Worm (Caenorhabditis elegans) whole organism, L2 larva: ENCODE results near the gene M199.136.

ENCODE experiments used
- C34F6.9 ChIP-seq: fragments of 150-350 bp; optimal IDR thresholded peaks from 2 replicates; lab custom pipeline; 2014; ENCODE audit warnings: missing biosample characterization, missing genetic modification characterization
- F13H6.1 ChIP-seq: sonication (generic microtip); optimal IDR thresholded peaks from 2 replicates; lab custom pipeline; 2016; ENCODE audit warnings: missing genetic modification characterization, missing compliant biosample characterization
- R02D3.7 ChIP-seq: fragments of 150-350 bp; optimal IDR thresholded peaks from 2 replicates; lab custom pipeline; 2014; ENCODE audit warnings: missing biosample characterization, missing genetic modification characterization
- Y55F3AM.14 ChIP-seq: fragments of 200-800 bp; sonication (Bioruptor generic); optimal IDR thresholded peaks from 2 replicates; lab custom pipeline; 2018; ENCODE audit warnings: mild to moderate bottlenecking, missing genetic modification characterization, missing compliant biosample characterization
- ZK546.5 ChIP-seq: sonication (generic microtip); optimal IDR thresholded peaks from 2 replicates; lab custom pipeline; 2017; ENCODE audit warnings: missing biosample characterization, missing genetic modification characterization
- alr-1 ChIP-seq: fragments of 150-350 bp; optimal IDR thresholded peaks from 2 replicates; lab custom pipeline; 2014; ENCODE audit warnings: missing biosample characterization, missing genetic modification characterization
- ama-1 ChIP-seq: fragments of 150-350 bp; optimal IDR thresholded peaks from 2 replicates; lab custom pipeline; 2018; ENCODE audit warnings: inconsistent platforms
- blmp-1 ChIP-seq: sonication (generic microtip); optimal IDR thresholded peaks from 2 replicates; lab custom pipeline; 2017; ENCODE audit warnings: missing genetic modification characterization, mild to moderate bottlenecking, missing compliant biosample characterization, antibody characterized with exemption, moderate library complexity; ENCODE audit not compliant: insufficient read depth
- ceh-16 ChIP-seq: fragments of 150-350 bp; optimal IDR thresholded peaks from 2 replicates; lab custom pipeline; 2014; ENCODE audit warnings: missing biosample characterization, missing genetic modification characterization
- ceh-82 ChIP-seq: fragments of 150-350 bp; optimal IDR thresholded peaks from 2 replicates; lab custom pipeline; 2014; ENCODE audit warnings: missing biosample characterization, missing genetic modification characterization
- crh-2 ChIP-seq: sonication (generic microtip); optimal IDR thresholded peaks from 2 replicates; lab custom pipeline; 2017; ENCODE audit warnings: missing biosample characterization, missing genetic modification characterization
- dmd-4 ChIP-seq: sonication (generic microtip); optimal IDR thresholded peaks from 2 replicates; lab custom pipeline; 2017; ENCODE audit warnings: missing biosample characterization, missing genetic modification characterization
- egl-27 ChIP-seq: sonication (generic microtip); optimal IDR thresholded peaks from 3 replicates; lab custom pipeline; 2017; ENCODE audit warnings: missing biosample characterization, missing genetic modification reagents, missing genetic modification characterization
- elt-3 ChIP-seq: sonication (generic microtip); optimal IDR thresholded peaks from 2 replicates; lab custom pipeline; 2017; ENCODE audit warnings: missing biosample characterization, missing genetic modification characterization
- fos-1 ChIP-seq: fragments of 150-350 bp; optimal IDR thresholded peaks from 2 replicates; lab custom pipeline; 2014; ENCODE audit warnings: missing biosample characterization, missing genetic modification characterization
- lin-13 ChIP-seq: fragments of 150-350 bp; optimal IDR thresholded peaks from 2 replicates; lab custom pipeline; 2014; ENCODE audit warnings: missing biosample characterization, missing genetic modification reagents, missing genetic modification characterization
- lin-39 ChIP-seq: fragments of 150-350 bp; optimal IDR thresholded peaks from 2 replicates; lab custom pipeline; 2014; ENCODE audit warnings: missing biosample characterization, missing genetic modification reagents, missing genetic modification characterization
- lsy-2 ChIP-seq, 2 experiments: fragments of 150-350 bp in 1 of 2; sonication (generic microtip) in 1 of 2; optimal IDR thresholded peaks; 2 replicates each; lab custom pipeline; 2014 to 2017; ENCODE audit warnings: missing biosample characterization in 2 of 2, missing genetic modification characterization in 2 of 2
- mab-5 ChIP-seq: fragments of 150-350 bp; optimal IDR thresholded peaks from 2 replicates; lab custom pipeline; 2014; ENCODE audit warnings: missing biosample characterization, missing genetic modification characterization
- mbf-1 ChIP-seq: sonication (generic microtip); optimal IDR thresholded peaks from 2 replicates; lab custom pipeline; 2017; ENCODE audit warnings: missing biosample characterization, missing genetic modification characterization
- mdl-1 ChIP-seq, 2 experiments: fragments of 150-350 bp in 1 of 2; sonication (generic microtip) in 1 of 2; optimal IDR thresholded peaks; 2 replicates each; lab custom pipeline; 2017; ENCODE audit warnings: missing biosample characterization in 2 of 2, missing genetic modification characterization in 2 of 2
- nhr-10 ChIP-seq: sonication (generic microtip); optimal IDR thresholded peaks from 2 replicates; lab custom pipeline; 2017; ENCODE audit warnings: missing biosample characterization, missing genetic modification characterization
- nhr-11 ChIP-seq: fragments of 150-350 bp; optimal IDR thresholded peaks from 2 replicates; lab custom pipeline; 2014; ENCODE audit warnings: missing biosample characterization, missing genetic modification characterization
- nhr-129 ChIP-seq: fragments of 150-350 bp; optimal IDR thresholded peaks from 2 replicates; lab custom pipeline; 2014; ENCODE audit warnings: missing biosample characterization, missing genetic modification characterization
- nhr-21 ChIP-seq: fragments of 150-350 bp; optimal IDR thresholded peaks from 2 replicates; lab custom pipeline; 2014; ENCODE audit warnings: missing biosample characterization, missing genetic modification characterization
- nhr-25 ChIP-seq: fragments of 150-350 bp; sonication (generic microtip); optimal IDR thresholded peaks from 3 replicates; lab custom pipeline; 2014; ENCODE audit warnings: missing biosample characterization, missing genetic modification characterization
- nhr-6 ChIP-seq: fragments of 150-350 bp; optimal IDR thresholded peaks from 2 replicates; lab custom pipeline; 2014; ENCODE audit warnings: missing biosample characterization, missing genetic modification characterization
- nhr-77 ChIP-seq: fragments of 150-350 bp; optimal IDR thresholded peaks from 2 replicates; lab custom pipeline; 2014; ENCODE audit warnings: missing biosample characterization, missing genetic modification characterization
- peb-1 ChIP-seq: fragments of 150-350 bp; optimal IDR thresholded peaks from 2 replicates; lab custom pipeline; 2014; ENCODE audit warnings: missing biosample characterization, missing genetic modification characterization
- sem-4 ChIP-seq: fragments of 150-350 bp; optimal IDR thresholded peaks from 2 replicates; lab custom pipeline; 2014; ENCODE audit warnings: missing biosample characterization, missing genetic modification reagents, missing genetic modification characterization
- skn-1 ChIP-seq: sonication (generic microtip); optimal IDR thresholded peaks from 2 replicates; lab custom pipeline; 2017; ENCODE audit warnings: missing biosample characterization, missing genetic modification characterization
- sma-3 ChIP-seq: sonication (generic microtip); optimal IDR thresholded peaks from 2 replicates; lab custom pipeline; 2016; ENCODE audit warnings: missing genetic modification reagents, missing genetic modification characterization, missing compliant biosample characterization
- sma-9 ChIP-seq, 2 experiments: fragments of 150-350 bp in 1 of 2; sonication (generic microtip) in 1 of 2; optimal IDR thresholded peaks; 2 replicates each; lab custom pipeline; 2014 to 2016; ENCODE audit warnings: missing genetic modification characterization in 2 of 2, mild to moderate bottlenecking in 1 of 2, missing biosample characterization in 1 of 2, missing compliant biosample characterization in 1 of 2, missing genetic modification reagents in 1 of 2, moderate library complexity in 1 of 2
- unc-39 ChIP-seq: fragments of 150-350 bp; optimal IDR thresholded peaks from 2 replicates; lab custom pipeline; 2014; ENCODE audit warnings: missing biosample characterization, missing genetic modification characterization
- unc-55 ChIP-seq: fragments of 150-350 bp; sonication (generic microtip); optimal IDR thresholded peaks from 3 replicates; lab custom pipeline; 2014; ENCODE audit warnings: missing biosample characterization, missing genetic modification reagents, missing genetic modification characterization
- unc-62 ChIP-seq: fragments of 150-350 bp; optimal IDR thresholded peaks from 2 replicates; lab custom pipeline; 2014; ENCODE audit warnings: missing biosample characterization, missing genetic modification reagents, missing genetic modification characterization
- zag-1 ChIP-seq: fragments of 150-350 bp; optimal IDR thresholded peaks from 2 replicates; lab custom pipeline; 2014; ENCODE audit warnings: missing biosample characterization, missing genetic modification characterization
- ztf-1 ChIP-seq: fragments of 200-800 bp; sonication (Bioruptor generic); conservative IDR thresholded peaks from 2 replicates; pipeline ENCODE4 v1.3.6; 2022; ENCODE audit warnings: missing genetic modification characterization, missing compliant biosample characterization
- ztf-4 ChIP-seq: fragments of 150-350 bp; optimal IDR thresholded peaks from 2 replicates; lab custom pipeline; 2014; ENCODE audit warnings: missing biosample characterization, missing genetic modification characterization

M199.136 gene

DNA sequence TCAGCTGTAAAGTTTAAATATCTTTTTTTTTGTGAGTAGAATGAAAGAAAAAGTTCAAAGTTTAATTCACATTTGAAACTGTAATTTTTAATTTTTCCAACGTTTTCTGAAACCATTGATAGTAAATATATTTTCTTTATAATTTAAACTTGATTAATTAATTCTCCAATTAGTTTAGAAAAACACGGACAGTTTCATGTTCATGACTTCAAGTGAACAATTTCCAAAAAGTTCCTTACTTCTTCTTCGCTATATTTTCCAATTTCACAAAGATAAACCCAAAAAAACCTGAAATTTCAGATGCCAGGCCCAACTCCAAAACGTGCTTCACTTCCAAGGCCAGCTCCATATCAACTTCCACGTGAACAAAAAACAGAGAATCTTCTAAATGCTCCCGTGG lies 10.0 kb upstream of the M199.136 start, which contains the start of gene M199.2:
TSS of gene M199.2 (plus strand) at position 301 of the 400 bp plus-strand sequence.
- TF ChIP-seq egl-27 (tag; lab: Kevin White, UChicago) (no peak), sem-4 (no peak), mdl-1 (tag; optimal IDR thresholded peaks at IDR 0.05; lab: Kevin White, UChicago) (no peak), lsy-2 (tag; optimal IDR thresholded peaks at IDR 0.05; lab: Kevin White, UChicago) (no peak), nhr-10 (tag; lab: Kevin White, UChicago) (no peak), zag-1 (tag; lab: Kevin White, UChicago) (no peak), ztf-4 (tag; lab: Kevin White, UChicago) (no peak)

DNA sequence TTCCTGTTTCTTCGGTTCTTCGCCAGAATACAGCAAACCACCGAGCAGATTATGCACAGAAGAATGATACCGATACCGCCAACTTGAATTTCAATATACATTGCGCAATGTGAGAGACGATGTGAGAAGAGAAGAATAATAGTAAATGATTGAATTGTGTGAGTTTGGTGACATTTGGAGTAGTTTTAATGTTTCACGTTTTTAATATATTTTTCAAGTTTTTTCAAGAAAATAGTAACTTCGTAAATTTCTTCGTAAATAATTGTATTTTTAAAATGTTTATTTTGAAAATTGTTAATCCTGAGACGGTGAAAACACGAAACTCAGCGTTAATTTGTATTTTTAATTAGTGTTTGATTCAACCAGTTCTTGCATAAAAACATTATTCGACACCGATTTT lies 5.4 kb upstream of the M199.136 start, which contains the start of gene M199.134:
TSS of gene M199.134 (minus strand) at position 101 of the 400 bp plus-strand sequence.
- TF ChIP-seq C34F6.9 (tag; lab: Kevin White, UChicago) = no peak
- no peak for TF ChIP-seq nhr-21 (tag; lab: Kevin White, UChicago)
- no peak for TF ChIP-seq mdl-1 (tag; optimal IDR thresholded peaks at IDR 0.05; lab: Kevin White, UChicago)
- no peak for TF ChIP-seq ceh-82
- no peak for TF ChIP-seq sem-4
- TF ChIP-seq unc-62 (GFP tag; lab: Kevin White, UChicago) = no peak
- no peak for TF ChIP-seq fos-1 (tag; lab: Kevin White, UChicago)
- TF ChIP-seq peb-1 (tag; lab: Kevin White, UChicago) = no peak
- no peak for TF ChIP-seq nhr-77
- TF ChIP-seq skn-1 = no peak
- no peak for TF ChIP-seq F13H6.1 (tag; lab: Kevin White, UChicago)
- no peak for TF ChIP-seq nhr-6 (tag; lab: Kevin White, UChicago)
- TF ChIP-seq sma-3 (GFP tag; lab: Kevin White, UChicago) = no peak
- TF ChIP-seq ztf-4 (tag; lab: Kevin White, UChicago) = no peak
- no peak for TF ChIP-seq R02D3.7 (tag; lab: Kevin White, UChicago)
- no peak for TF ChIP-seq sma-9 (GFP tag; optimal IDR thresholded peaks at IDR 0.05; lab: Kevin White, UChicago)
- TF ChIP-seq sma-9 (tag; optimal IDR thresholded peaks at IDR 0.05; lab: Kevin White, UChicago) = no peak

DNA sequence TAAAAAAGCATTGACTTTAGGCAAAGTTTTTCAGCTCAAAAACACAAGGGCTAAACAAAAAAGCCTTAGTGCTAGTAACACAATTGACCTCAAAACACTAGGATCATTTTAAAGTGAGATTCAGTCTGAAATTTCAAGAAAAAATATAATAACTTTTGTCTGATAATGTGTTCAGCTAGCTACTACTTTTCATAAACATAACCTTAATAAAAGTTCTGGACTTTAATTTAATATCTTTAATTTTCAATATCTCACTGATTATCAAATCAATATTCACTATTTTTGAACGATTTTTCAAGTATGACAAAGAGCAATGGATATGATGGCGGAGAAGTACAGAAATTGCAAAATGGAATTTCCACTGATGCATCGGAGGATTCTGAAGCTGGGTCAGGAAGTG lies 4.2 kb upstream of the M199.136 start, which contains the start of gene M199.135:
TSS of gene M199.135 (plus strand) at position 301 of the 400 bp plus-strand sequence.
- TF ChIP-seq mdl-1 (tag; optimal IDR thresholded peaks at IDR 0.05; lab: Kevin White, UChicago) (no peak), ama-1 (lab: Kevin White, UChicago) (no peak), peb-1 (tag; lab: Kevin White, UChicago) (no peak), alr-1 (tag; lab: Kevin White, UChicago) (no peak)

DNA sequence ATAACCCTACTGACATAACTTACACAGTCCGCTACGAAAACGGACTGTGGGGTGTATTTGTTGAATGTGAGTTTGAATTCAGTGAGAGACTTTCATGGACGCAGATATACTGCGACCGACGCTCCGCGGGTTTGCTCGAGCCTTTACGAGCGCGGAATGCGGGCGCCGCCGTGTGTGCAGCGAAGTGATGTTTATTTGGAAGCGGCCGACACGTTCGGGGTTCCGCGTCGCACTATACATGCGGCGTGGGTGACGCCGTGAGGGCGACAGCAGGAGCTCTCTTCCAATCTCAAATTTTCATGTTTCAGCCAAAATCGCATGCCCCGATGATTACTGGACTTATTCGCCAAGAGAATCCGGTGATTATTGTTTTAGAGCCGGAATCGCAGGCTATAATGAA lies 778 bp downstream of the M199.136 start:
- TF ChIP-seq nhr-25 (tag; lab: Kevin White, UChicago) (no peak), blmp-1 (tag; lab: Kevin White, UChicago) (no peak), F13H6.1 (tag; lab: Kevin White, UChicago) (no peak), C34F6.9 (tag; lab: Kevin White, UChicago) (no peak), lsy-2 (tag; optimal IDR thresholded peaks at IDR 0.05; lab: Kevin White, UChicago) (no peak), ceh-16 (no peak), lin-39 (tag; lab: Kevin White, UChicago) (no peak), elt-3 (tag; lab: Kevin White, UChicago) (no peak), unc-55 (GFP tag; lab: Kevin White, UChicago) (no peak), mab-5 (tag; lab: Kevin White, UChicago) (no peak), dmd-4 (no peak)

DNA sequence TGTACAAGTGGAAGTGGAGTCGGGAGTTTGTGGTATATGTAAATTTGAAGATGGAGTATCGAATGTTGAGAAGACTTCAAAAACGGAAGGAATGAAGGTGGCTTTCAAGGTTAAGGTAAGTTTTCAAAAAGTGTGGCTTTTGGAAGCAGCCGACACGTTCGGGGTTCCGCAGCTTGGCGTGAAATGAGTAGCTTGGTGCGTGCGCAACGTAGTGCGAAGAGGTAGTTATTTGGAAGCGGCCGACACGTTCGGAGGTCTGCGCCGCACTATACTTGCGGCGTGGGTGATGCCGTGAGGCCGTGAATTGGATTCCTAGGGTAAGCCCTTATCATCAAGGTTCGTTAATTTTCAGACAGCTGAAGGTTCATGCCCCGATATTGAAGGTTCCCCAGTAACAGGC lies 2.3 kb downstream of the M199.136 start, which contains the start of gene clec-189:
TSS of gene clec-189 (plus strand) at position 92 of the 400 bp plus-strand sequence.
- TF ChIP-seq ceh-82 (no peak), mab-5 (tag; lab: Kevin White, UChicago) (no peak), mbf-1 (tag; lab: Kevin White, UChicago) (no peak), F13H6.1 (tag; lab: Kevin White, UChicago) (no peak), ztf-1 (GFP tag; lab: Robert Waterston, UW) (no peak), sma-9 (GFP tag; optimal IDR thresholded peaks at IDR 0.05; lab: Kevin White, UChicago) (no peak), sma-9 (tag; optimal IDR thresholded peaks at IDR 0.05; lab: Kevin White, UChicago) (no peak), nhr-11 (tag; lab: Kevin White, UChicago) (no peak), nhr-6 (tag; lab: Kevin White, UChicago) (no peak), Y55F3AM.14 (GFP tag; lab: Kevin White, UChicago) (no peak), lin-13 (GFP tag; lab: Kevin White, UChicago) (no peak), skn-1 (no peak), nhr-25 (tag; lab: Kevin White, UChicago) (no peak), nhr-129 (tag; lab: Kevin White, UChicago) (no peak), ZK546.5 (tag; lab: Kevin White, UChicago) (no peak), crh-2 (tag; lab: Kevin White, UChicago) (no peak), dmd-4 (no peak), sem-4 (no peak), unc-39 (tag; lab: Kevin White, UChicago) (no peak), elt-3 (tag; lab: Kevin White, UChicago) (no peak)
